Worm (Caenorhabditis elegans) whole organism, late embryonic: ENCODE data around the gene arid-1.
"Not testable (repeated sequence)": the region's sequence is repeated elsewhere in the genome, so short reads cannot be mapped to it uniquely, and the experiment has no call there.

Source experiments
- ceh-9 ChIP-seq: sonication (generic microtip); optimal IDR thresholded peaks from 2 replicates; lab custom pipeline; 2016; ENCODE audit warnings: mild to moderate bottlenecking, missing genetic modification characterization, inconsistent platforms, missing compliant biosample characterization
- fkh-6 ChIP-seq: sonication (generic microtip); optimal IDR thresholded peaks from 2 replicates; lab custom pipeline; 2016; ENCODE audit warnings: missing genetic modification characterization, missing compliant biosample characterization
- hlh-13 ChIP-seq: fragments of 200-800 bp; sonication (Bioruptor generic); optimal IDR thresholded peaks from 2 replicates; lab custom pipeline; 2018; ENCODE audit warnings: mild to moderate bottlenecking, missing genetic modification characterization, missing compliant biosample characterization
- hlh-6 ChIP-seq: sonication (generic microtip); optimal IDR thresholded peaks from 2 replicates; lab custom pipeline; 2016; ENCODE audit warnings: missing genotype, missing genetic modification characterization, missing compliant biosample characterization
- nfya-1 ChIP-seq: sonication (generic microtip); optimal IDR thresholded peaks from 2 replicates; lab custom pipeline; 2017; ENCODE audit warnings: missing genetic modification characterization, mild to moderate bottlenecking, missing compliant biosample characterization, antibody characterized with exemption, moderate library complexity
- pag-3 ChIP-seq: sonication (generic microtip); optimal IDR thresholded peaks from 2 replicates; lab custom pipeline; 2016; ENCODE audit warnings: missing compliant biosample characterization, missing genetic modification characterization, borderline replicate concordance
- pha-4 ChIP-seq: fragments of 150-350 bp; optimal IDR thresholded peaks from 2 replicates; lab custom pipeline; 2018; ENCODE audit warnings: missing biosample characterization, missing genetic modification reagents, missing genetic modification characterization
- tbx-2 ChIP-seq: sonication (generic microtip); optimal IDR thresholded peaks from 2 replicates; lab custom pipeline; 2016; ENCODE audit warnings: missing genetic modification characterization, missing compliant biosample characterization

- not testable (repeated sequence) for TF ChIP-seq tbx-2 (tag; lab: Kevin White, UChicago); hlh-6 (tag; lab: Kevin White, UChicago); pag-3 (tag; lab: Kevin White, UChicago); fkh-6 (tag; lab: Kevin White, UChicago); nfya-1 (tag; lab: Kevin White, UChicago); pha-4 (tag; lab: Kevin White, UChicago); hlh-13 (GFP tag; lab: Kevin White, UChicago); ceh-9 (tag; lab: Kevin White, UChicago)
Observed at ce11 chrV:212687-213086, 26.7 kb downstream of the arid-1 start, which contains the start of gene DC2.5.
